Worm (Caenorhabditis elegans) whole organism, L2 larva: ENCODE data around the gene F13H8.5.
A peak's percentile ranks its signal among the peaks of the same experiment; 100 is the strongest.

Experiments
- C34F6.9 ChIP-seq: fragments of 150-350 bp; optimal IDR thresholded peaks from 2 replicates; lab custom pipeline; 2014; ENCODE audit warnings: missing biosample characterization, missing genetic modification characterization
- F13H6.1 ChIP-seq: sonication (generic microtip); optimal IDR thresholded peaks from 2 replicates; lab custom pipeline; 2016; ENCODE audit warnings: missing genetic modification characterization, missing compliant biosample characterization
- Y55F3AM.14 ChIP-seq: fragments of 200-800 bp; sonication (Bioruptor generic); optimal IDR thresholded peaks from 2 replicates; lab custom pipeline; 2018; ENCODE audit warnings: mild to moderate bottlenecking, missing genetic modification characterization, missing compliant biosample characterization
- ZK546.5 ChIP-seq: sonication (generic microtip); optimal IDR thresholded peaks from 2 replicates; lab custom pipeline; 2017; ENCODE audit warnings: missing biosample characterization, missing genetic modification characterization
- alr-1 ChIP-seq: fragments of 150-350 bp; optimal IDR thresholded peaks from 2 replicates; lab custom pipeline; 2014; ENCODE audit warnings: missing biosample characterization, missing genetic modification characterization
- ceh-16 ChIP-seq: fragments of 150-350 bp; optimal IDR thresholded peaks from 2 replicates; lab custom pipeline; 2014; ENCODE audit warnings: missing biosample characterization, missing genetic modification characterization
- ceh-82 ChIP-seq: fragments of 150-350 bp; optimal IDR thresholded peaks from 2 replicates; lab custom pipeline; 2014; ENCODE audit warnings: missing biosample characterization, missing genetic modification characterization
- crh-2 ChIP-seq: sonication (generic microtip); optimal IDR thresholded peaks from 2 replicates; lab custom pipeline; 2017; ENCODE audit warnings: missing biosample characterization, missing genetic modification characterization
- dmd-4 ChIP-seq: sonication (generic microtip); optimal IDR thresholded peaks from 2 replicates; lab custom pipeline; 2017; ENCODE audit warnings: missing biosample characterization, missing genetic modification characterization
- egl-27 ChIP-seq: sonication (generic microtip); optimal IDR thresholded peaks from 3 replicates; lab custom pipeline; 2017; ENCODE audit warnings: missing biosample characterization, missing genetic modification reagents, missing genetic modification characterization
- elt-1 ChIP-seq: fragments of 150-350 bp; optimal IDR thresholded peaks from 2 replicates; lab custom pipeline; 2014; ENCODE audit warnings: missing biosample characterization, missing genetic modification characterization
- fos-1 ChIP-seq: fragments of 150-350 bp; optimal IDR thresholded peaks from 2 replicates; lab custom pipeline; 2014; ENCODE audit warnings: missing biosample characterization, missing genetic modification characterization
- gmeb-1 ChIP-seq: fragments of 150-350 bp; optimal IDR thresholded peaks from 2 replicates; lab custom pipeline; 2014; ENCODE audit warnings: missing biosample characterization, missing genetic modification characterization
- lin-11 ChIP-seq: fragments of 150-350 bp; sonication (generic microtip); optimal IDR thresholded peaks from 2 replicates; lab custom pipeline; 2014; ENCODE audit warnings: missing biosample characterization, missing genetic modification characterization, inconsistent platforms, mixed read lengths
- lin-13 ChIP-seq: fragments of 150-350 bp; optimal IDR thresholded peaks from 2 replicates; lab custom pipeline; 2014; ENCODE audit warnings: missing biosample characterization, missing genetic modification reagents, missing genetic modification characterization
- lin-39 ChIP-seq: fragments of 150-350 bp; optimal IDR thresholded peaks from 2 replicates; lab custom pipeline; 2014; ENCODE audit warnings: missing biosample characterization, missing genetic modification reagents, missing genetic modification characterization
- lsy-2 ChIP-seq, 2 experiments: fragments of 150-350 bp in 1 of 2; sonication (generic microtip) in 1 of 2; optimal IDR thresholded peaks; 2 replicates each; lab custom pipeline; 2014 to 2017; ENCODE audit warnings: missing biosample characterization in 2 of 2, missing genetic modification characterization in 2 of 2
- mab-5 ChIP-seq: fragments of 150-350 bp; optimal IDR thresholded peaks from 2 replicates; lab custom pipeline; 2014; ENCODE audit warnings: missing biosample characterization, missing genetic modification characterization
- mbf-1 ChIP-seq: sonication (generic microtip); optimal IDR thresholded peaks from 2 replicates; lab custom pipeline; 2017; ENCODE audit warnings: missing biosample characterization, missing genetic modification characterization
- mdl-1 ChIP-seq, 2 experiments: fragments of 150-350 bp in 1 of 2; sonication (generic microtip) in 1 of 2; optimal IDR thresholded peaks; 2 replicates each; lab custom pipeline; 2017; ENCODE audit warnings: missing biosample characterization in 2 of 2, missing genetic modification characterization in 2 of 2
- nhr-10 ChIP-seq: sonication (generic microtip); optimal IDR thresholded peaks from 2 replicates; lab custom pipeline; 2017; ENCODE audit warnings: missing biosample characterization, missing genetic modification characterization
- nhr-11 ChIP-seq: fragments of 150-350 bp; optimal IDR thresholded peaks from 2 replicates; lab custom pipeline; 2014; ENCODE audit warnings: missing biosample characterization, missing genetic modification characterization
- nhr-129 ChIP-seq: fragments of 150-350 bp; optimal IDR thresholded peaks from 2 replicates; lab custom pipeline; 2014; ENCODE audit warnings: missing biosample characterization, missing genetic modification characterization
- nhr-21 ChIP-seq: fragments of 150-350 bp; optimal IDR thresholded peaks from 2 replicates; lab custom pipeline; 2014; ENCODE audit warnings: missing biosample characterization, missing genetic modification characterization
- nhr-23 ChIP-seq: fragments of 150-350 bp; optimal IDR thresholded peaks from 2 replicates; lab custom pipeline; 2014; ENCODE audit warnings: missing biosample characterization, missing genetic modification reagents, missing genetic modification characterization
- nhr-237 ChIP-seq: fragments of 150-350 bp; optimal IDR thresholded peaks from 2 replicates; lab custom pipeline; 2014; ENCODE audit warnings: missing biosample characterization, missing genetic modification characterization
- nhr-25 ChIP-seq: fragments of 150-350 bp; sonication (generic microtip); optimal IDR thresholded peaks from 3 replicates; lab custom pipeline; 2014; ENCODE audit warnings: missing biosample characterization, missing genetic modification characterization
- nhr-6 ChIP-seq: fragments of 150-350 bp; optimal IDR thresholded peaks from 2 replicates; lab custom pipeline; 2014; ENCODE audit warnings: missing biosample characterization, missing genetic modification characterization
- peb-1 ChIP-seq: fragments of 150-350 bp; optimal IDR thresholded peaks from 2 replicates; lab custom pipeline; 2014; ENCODE audit warnings: missing biosample characterization, missing genetic modification characterization
- skn-1 ChIP-seq: sonication (generic microtip); optimal IDR thresholded peaks from 2 replicates; lab custom pipeline; 2017; ENCODE audit warnings: missing biosample characterization, missing genetic modification characterization
- sma-3 ChIP-seq: sonication (generic microtip); optimal IDR thresholded peaks from 2 replicates; lab custom pipeline; 2016; ENCODE audit warnings: missing genetic modification reagents, missing genetic modification characterization, missing compliant biosample characterization
- sma-9 ChIP-seq, 2 experiments: fragments of 150-350 bp in 1 of 2; sonication (generic microtip) in 1 of 2; optimal IDR thresholded peaks; 2 replicates each; lab custom pipeline; 2014 to 2016; ENCODE audit warnings: missing genetic modification characterization in 2 of 2, mild to moderate bottlenecking in 1 of 2, missing biosample characterization in 1 of 2, missing compliant biosample characterization in 1 of 2, missing genetic modification reagents in 1 of 2, moderate library complexity in 1 of 2
- unc-39 ChIP-seq: fragments of 150-350 bp; optimal IDR thresholded peaks from 2 replicates; lab custom pipeline; 2014; ENCODE audit warnings: missing biosample characterization, missing genetic modification characterization
- unc-55 ChIP-seq: fragments of 150-350 bp; sonication (generic microtip); optimal IDR thresholded peaks from 3 replicates; lab custom pipeline; 2014; ENCODE audit warnings: missing biosample characterization, missing genetic modification reagents, missing genetic modification characterization
- unc-62 ChIP-seq: fragments of 150-350 bp; optimal IDR thresholded peaks from 2 replicates; lab custom pipeline; 2014; ENCODE audit warnings: missing biosample characterization, missing genetic modification reagents, missing genetic modification characterization
- zag-1 ChIP-seq: fragments of 150-350 bp; optimal IDR thresholded peaks from 2 replicates; lab custom pipeline; 2014; ENCODE audit warnings: missing biosample characterization, missing genetic modification characterization
- ztf-1 ChIP-seq: fragments of 200-800 bp; sonication (Bioruptor generic); conservative IDR thresholded peaks from 2 replicates; pipeline ENCODE4 v1.3.6; 2022; ENCODE audit warnings: missing genetic modification characterization, missing compliant biosample characterization
- ztf-11 ChIP-seq: sonication (generic microtip); optimal IDR thresholded peaks from 2 replicates; lab custom pipeline; 2017; ENCODE audit warnings: missing biosample characterization, missing genetic modification characterization

F13H8.5 gene

ce11 chrII:6236093-6236945 is 19.6 kb downstream of the F13H8.5 start:
- TF ChIP-seq nhr-6 (tag; lab: Kevin White, UChicago) (no peak), ZK546.5 (tag; lab: Kevin White, UChicago) (no peak), lin-39 (tag; lab: Kevin White, UChicago) (no peak), ceh-16 (no peak), elt-1 (tag; lab: Kevin White, UChicago) (no peak), fos-1 (no peak), egl-27 (no peak), nhr-25 (tag; lab: Kevin White, UChicago) (peak; percentile 4), lsy-2 (tag; optimal IDR thresholded peaks at IDR 0.05; lab: Kevin White, UChicago) (no peak), F13H6.1 (peak; percentile 46), lin-13 (no peak), nhr-21 (tag; lab: Kevin White, UChicago) (no peak), nhr-11 (tag; lab: Kevin White, UChicago) (no peak), skn-1 (tag; lab: Kevin White, UChicago) (no peak), nhr-129 (tag; lab: Kevin White, UChicago) (peak; percentile 21), Y55F3AM.14 (GFP tag; lab: Kevin White, UChicago) (no peak), nhr-237 (tag; lab: Kevin White, UChicago) (no peak), zag-1 (tag; lab: Kevin White, UChicago) (no peak), sma-3 (GFP tag; lab: Kevin White, UChicago) (no peak), C34F6.9 (tag; lab: Kevin White, UChicago) (no peak)
- TF ChIP-seq, all 48 proteins: peak for 3

DNA sequence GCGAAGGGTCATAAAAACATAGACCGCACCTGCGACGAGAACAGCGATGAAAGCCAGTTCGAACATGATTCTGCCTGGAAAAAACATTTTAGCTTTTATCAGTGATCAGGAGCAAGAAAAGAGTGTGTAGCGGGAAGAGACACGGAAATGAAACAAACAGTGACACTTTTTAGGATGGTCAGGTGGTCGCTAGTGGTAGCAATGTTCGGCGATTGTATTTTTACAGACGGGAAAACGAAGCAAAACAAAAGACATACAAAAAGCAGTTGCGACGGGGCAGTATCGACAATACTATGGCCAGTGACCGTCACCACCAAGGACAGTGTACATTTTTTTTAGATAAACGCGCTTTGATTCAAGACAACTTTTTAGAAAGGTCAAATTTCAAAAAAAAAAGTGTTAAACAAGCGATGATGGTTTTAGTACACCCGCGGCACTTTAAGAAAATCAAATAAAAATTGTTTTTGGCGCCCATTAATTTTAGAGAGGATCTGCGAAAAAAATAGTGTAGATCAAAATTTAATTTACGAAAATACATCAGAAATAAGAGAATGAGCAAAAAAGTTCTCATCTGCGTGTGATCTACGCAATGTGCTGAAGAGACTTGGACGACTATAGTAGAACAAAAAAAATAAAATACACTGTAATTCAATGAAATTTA is 20.4 kb downstream of the F13H8.5 start, which contains the start of gene T24H7.9:
Gene T24H7.9 (minus strand): TSS at position 74 of the 661 bp plus-strand sequence.
- TF ChIP-seq nhr-11 (tag; lab: Kevin White, UChicago) (no peak), fos-1 (peak; percentile 27)

ce11 chrII:6230116-6230515 is 25.8 kb downstream of the F13H8.5 start:
- TF ChIP-seq skn-1 (tag; lab: Kevin White, UChicago) (no peak), mbf-1 (tag; lab: Kevin White, UChicago) (no peak), mab-5 (tag; lab: Kevin White, UChicago) (no peak), ztf-1 (GFP tag; lab: Robert Waterston, UW) (no peak), nhr-23 (tag; lab: Kevin White, UChicago) (no peak), elt-1 (tag; lab: Kevin White, UChicago) (no peak), F13H6.1 (no peak), peb-1 (tag; lab: Kevin White, UChicago) (no peak), unc-62 (no peak), crh-2 (tag; lab: Kevin White, UChicago) (no peak), dmd-4 (no peak), nhr-11 (tag; lab: Kevin White, UChicago) (no peak), mdl-1 (tag; optimal IDR thresholded peaks at IDR 0.05; lab: Kevin White, UChicago) (no peak), ZK546.5 (tag; lab: Kevin White, UChicago) (no peak), Y55F3AM.14 (GFP tag; lab: Kevin White, UChicago) (no peak), lin-39 (tag; lab: Kevin White, UChicago) (no peak), ztf-11 (tag; lab: Kevin White, UChicago) (no peak), sma-3 (GFP tag; lab: Kevin White, UChicago) (no peak)

ce11 chrII:6226995-6227394 is 28.9 kb downstream of the F13H8.5 start, which contains the start of gene srsy-2:
TSS of gene srsy-2 (minus strand) at chrII:6227095.
- no peak for TF ChIP-seq nhr-10 (tag; lab: Kevin White, UChicago)
- peak; percentile 67 for TF ChIP-seq unc-55 (GFP tag; lab: Kevin White, UChicago)
- TF ChIP-seq lin-39 (tag; lab: Kevin White, UChicago), result no peak
- no peak for TF ChIP-seq unc-62
- TF ChIP-seq nhr-11 (tag; lab: Kevin White, UChicago), result no peak
- TF ChIP-seq dmd-4, result no peak
- no peak for TF ChIP-seq ZK546.5 (tag; lab: Kevin White, UChicago)
- no peak for TF ChIP-seq mdl-1 (tag; optimal IDR thresholded peaks at IDR 0.05; lab: Kevin White, UChicago)
- TF ChIP-seq mbf-1 (tag; lab: Kevin White, UChicago), result no peak
- TF ChIP-seq unc-39 (tag; lab: Kevin White, UChicago), result no peak
- TF ChIP-seq gmeb-1 (tag; lab: Kevin White, UChicago), result no peak
- no peak for TF ChIP-seq alr-1 (tag; lab: Kevin White, UChicago)
- no peak for TF ChIP-seq sma-3 (GFP tag; lab: Kevin White, UChicago)
- no peak for TF ChIP-seq skn-1 (tag; lab: Kevin White, UChicago)
- TF ChIP-seq sma-9 (GFP tag; optimal IDR thresholded peaks at IDR 0.05; lab: Kevin White, UChicago), result peak; percentile 8
- TF ChIP-seq sma-9 (tag; optimal IDR thresholded peaks at IDR 0.05; lab: Kevin White, UChicago), result no peak
- TF ChIP-seq C34F6.9 (tag; lab: Kevin White, UChicago), result no peak
- no peak for TF ChIP-seq lin-11 (tag; lab: Kevin White, UChicago)
- no peak for TF ChIP-seq ceh-82 (tag; lab: Kevin White, UChicago)
- peak; percentile 1 for TF ChIP-seq mab-5 (tag; lab: Kevin White, UChicago)
- TF ChIP-seq nhr-6 (tag; lab: Kevin White, UChicago), result no peak
- TF ChIP-seq lin-13, result no peak
- TF ChIP-seq F13H6.1, result no peak
- TF ChIP-seq nhr-237 (tag; lab: Kevin White, UChicago), result no peak
